Worm (Caenorhabditis elegans) whole organism, young adult: ENCODE results near the gene cec-1.

ENCODE experiments used
- B0336.3 ChIP-seq: fragments of 200-800 bp; sonication (Bioruptor generic); IDR thresholded peaks from 2 replicates; pipeline ENCODE4 v1.3.6; 2022; ENCODE audit warnings: missing genetic modification characterization, missing compliant biosample characterization
- D2030.7 ChIP-seq: fragments of 200-800 bp; sonication (Bioruptor generic); IDR thresholded peaks from 2 replicates; pipeline ENCODE4 v1.3.6; 2022; ENCODE audit warnings: missing genetic modification reagents, missing genetic modification characterization, missing compliant biosample characterization
- F52B5.7 ChIP-seq: sonication (generic microtip); optimal IDR thresholded peaks from 2 replicates; lab custom pipeline; 2016; ENCODE audit warnings: mild to moderate bottlenecking, missing genetic modification characterization, missing compliant biosample characterization
- F55B11.4 ChIP-seq: sonication (generic microtip); optimal IDR thresholded peaks from 2 replicates; lab custom pipeline; 2016; ENCODE audit warnings: missing compliant biosample characterization, missing genetic modification characterization, borderline replicate concordance; ENCODE audit not compliant: insufficient read depth
- Y53F4B.3 ChIP-seq: fragments of 200-800 bp; sonication (Bioruptor generic); IDR thresholded peaks from 2 replicates; pipeline ENCODE4 v1.3.6; 2022; ENCODE audit warnings: missing genetic modification reagents, missing genetic modification characterization, missing compliant biosample characterization
- athp-1 ChIP-seq: sonication (generic microtip); optimal IDR thresholded peaks from 2 replicates; lab custom pipeline; 2017; ENCODE audit warnings: mild to moderate bottlenecking, missing genetic modification characterization, missing compliant biosample characterization
- bed-1 ChIP-seq: fragments of 200-800 bp; sonication (Bioruptor generic); IDR thresholded peaks from 2 replicates; pipeline ENCODE4 v1.3.6; 2022; ENCODE audit warnings: missing genetic modification reagents, missing genetic modification characterization, missing compliant biosample characterization
- bed-2 ChIP-seq: fragments of 200-800 bp; sonication (Bioruptor generic); IDR thresholded peaks from 2 replicates; pipeline ENCODE4 v1.3.6; 2022; ENCODE audit warnings: missing genetic modification reagents, missing genetic modification characterization, missing compliant biosample characterization
- cebp-1 ChIP-seq, 2 experiments: fragments of 200-800 bp in 1 of 2; sonication (Bioruptor generic) in 1 of 2; sonication (generic microtip) in 1 of 2; IDR thresholded peaks in 1 of 2; optimal IDR thresholded peaks in 1 of 2; 2 replicates each; pipeline versions ENCODE4 v1.3.6 to Lab custom; 2017 to 2022; ENCODE audit warnings: missing compliant biosample characterization in 2 of 2, missing genetic modification characterization in 2 of 2, mild to moderate bottlenecking in 1 of 2, missing genetic modification reagents in 1 of 2, moderate library complexity in 1 of 2
- ceh-58 ChIP-seq: fragments of 200-800 bp; sonication (Bioruptor generic); IDR thresholded peaks from 2 replicates; pipeline ENCODE4 v1.3.6; 2022; ENCODE audit warnings: missing genetic modification characterization, missing compliant biosample characterization
- chd-7 ChIP-seq: sonication (generic microtip); optimal IDR thresholded peaks from 2 replicates; lab custom pipeline; 2016; ENCODE audit warnings: mild to moderate bottlenecking, missing genetic modification characterization, moderate library complexity, missing compliant biosample characterization
- die-1 ChIP-seq: sonication (generic microtip); optimal IDR thresholded peaks from 2 replicates; lab custom pipeline; 2016; ENCODE audit warnings: missing genotype, mild to moderate bottlenecking, missing genetic modification characterization, missing compliant biosample characterization
- dox-1 ChIP-seq: fragments of 200-800 bp; sonication (Bioruptor generic); IDR thresholded peaks from 2 replicates; pipeline ENCODE4 v1.3.6; 2022; ENCODE audit warnings: missing genetic modification reagents, missing genetic modification characterization, missing compliant biosample characterization
- dpff-1 ChIP-seq: sonication (generic microtip); optimal IDR thresholded peaks from 2 replicates; lab custom pipeline; 2017; ENCODE audit warnings: mild to moderate bottlenecking, missing genetic modification characterization, missing compliant biosample characterization
- efl-1 ChIP-seq: fragments of 150-350 bp; optimal IDR thresholded peaks from 2 replicates; lab custom pipeline; 2014; ENCODE audit warnings: missing biosample characterization, missing genetic modification reagents, missing genetic modification characterization
- egl-18 ChIP-seq: fragments of 200-800 bp; sonication (Bioruptor generic); IDR thresholded peaks from 2 replicates; pipeline ENCODE4 v1.3.6; 2022; ENCODE audit warnings: missing genetic modification reagents, missing genetic modification characterization, missing compliant biosample characterization
- gei-17 ChIP-seq: fragments of 200-800 bp; sonication (Bioruptor generic); optimal IDR thresholded peaks from 2 replicates; lab custom pipeline; 2018; ENCODE audit warnings: mild to moderate bottlenecking, missing genetic modification characterization, missing compliant biosample characterization
- hlh-26 ChIP-seq: fragments of 200-800 bp; sonication (Bioruptor generic); conservative IDR thresholded peaks from 2 replicates; pipeline ENCODE4 v1.3.6; 2022; ENCODE audit warnings: missing genetic modification reagents, missing genetic modification characterization, missing compliant biosample characterization
- hmg-1.2 ChIP-seq: fragments of 200-800 bp; sonication (Bioruptor generic); IDR thresholded peaks from 2 replicates; pipeline ENCODE4 v1.3.6; 2022; ENCODE audit warnings: missing genetic modification reagents, missing genetic modification characterization, missing compliant biosample characterization
- hmg-20 ChIP-seq: fragments of 200-800 bp; sonication (Bioruptor generic); IDR thresholded peaks from 2 replicates; pipeline ENCODE4 v1.3.6; 2022; ENCODE audit warnings: missing genetic modification reagents, missing genetic modification characterization, missing compliant biosample characterization
- let-526 ChIP-seq: fragments of 200-800 bp; sonication (Bioruptor generic); IDR thresholded peaks from 2 replicates; pipeline ENCODE4 v1.3.6; 2022; ENCODE audit warnings: missing genetic modification reagents, missing genetic modification characterization, missing compliant biosample characterization
- lin-26 ChIP-seq: fragments of 200-800 bp; sonication (Bioruptor generic); IDR thresholded peaks from 2 replicates; pipeline ENCODE4 v1.3.6; 2022; ENCODE audit warnings: missing genetic modification reagents, missing genetic modification characterization, missing compliant biosample characterization
- lin-54 ChIP-seq: fragments of 200-800 bp; sonication (Bioruptor generic); optimal IDR thresholded peaks from 2 replicates; lab custom pipeline; 2018; ENCODE audit warnings: mild to moderate bottlenecking, missing genetic modification characterization, missing compliant biosample characterization
- lsy-27 ChIP-seq: sonication (generic microtip); optimal IDR thresholded peaks from 2 replicates; lab custom pipeline; 2017; ENCODE audit warnings: missing genetic modification characterization, mild to moderate bottlenecking, missing compliant biosample characterization, antibody characterized with exemption, missing genotype, borderline replicate concordance; ENCODE audit not compliant: insufficient read depth
- madf-10 ChIP-seq: sonication (generic microtip); optimal IDR thresholded peaks from 2 replicates; lab custom pipeline; 2016; ENCODE audit warnings: mild to moderate bottlenecking, missing genetic modification characterization, missing compliant biosample characterization
- madf-8 ChIP-seq: fragments of 200-800 bp; sonication (Bioruptor generic); conservative IDR thresholded peaks from 2 replicates; pipeline ENCODE4 v1.3.6; 2022; ENCODE audit warnings: missing genetic modification reagents, missing genetic modification characterization, missing compliant biosample characterization
- mel-28 ChIP-seq: sonication (generic microtip); optimal IDR thresholded peaks from 2 replicates; lab custom pipeline; 2016; ENCODE audit warnings: borderline replicate concordance, mild to moderate bottlenecking, missing genetic modification characterization, missing compliant biosample characterization
- nhr-80 ChIP-seq: sonication (generic microtip); optimal IDR thresholded peaks from 2 replicates; lab custom pipeline; 2016; ENCODE audit warnings: missing genetic modification characterization, missing compliant biosample characterization
- nhr-90 ChIP-seq: sonication (generic microtip); optimal IDR thresholded peaks from 2 replicates; lab custom pipeline; 2016; ENCODE audit warnings: missing genotype, mild to moderate bottlenecking, missing genetic modification characterization, missing compliant biosample characterization
- pha-4 ChIP-seq: fragments of 150-350 bp; sonication (generic microtip); optimal IDR thresholded peaks from 2 replicates; lab custom pipeline; 2014; ENCODE audit warnings: missing biosample characterization, missing genetic modification reagents, missing genetic modification characterization
- rec-8 ChIP-seq, 2 experiments: sonication (generic microtip); optimal IDR thresholded peaks; 2 replicates each; lab custom pipeline; 2016; ENCODE audit warnings: mild to moderate bottlenecking in 2 of 2, missing genetic modification characterization in 2 of 2, missing genetic modification reagents in 2 of 2, missing genotype in 2 of 2, missing biosample characterization in 1 of 2, missing compliant biosample characterization in 1 of 2, moderate library complexity in 1 of 2
- repo-1 ChIP-seq: sonication (generic microtip); optimal IDR thresholded peaks from 2 replicates; lab custom pipeline; 2017; ENCODE audit warnings: mild to moderate bottlenecking, missing genetic modification characterization, missing compliant biosample characterization
- snpc-4 ChIP-seq, 5 experiments: fragments of 150-350 bp in 1 of 5; sonication (generic microtip) in 4 of 5; optimal IDR thresholded peaks; 2 replicates each; lab custom pipeline; 2014 to 2018; ENCODE audit warnings: missing genetic modification characterization in 5 of 5, missing biosample characterization in 3 of 5, antibody characterized with exemption in 2 of 5, mild to moderate bottlenecking in 2 of 5, missing compliant biosample characterization in 2 of 5, missing genotype in 2 of 5, moderate library complexity in 2 of 5, missing genetic modification reagents in 1 of 5
- sptf-2 ChIP-seq: fragments of 200-800 bp; sonication (Bioruptor generic); optimal IDR thresholded peaks from 2 replicates; lab custom pipeline; 2018; ENCODE audit warnings: mild to moderate bottlenecking, missing genetic modification characterization, missing compliant biosample characterization
- tlf-1 ChIP-seq: fragments of 200-800 bp; sonication (Bioruptor generic); optimal IDR thresholded peaks from 2 replicates; lab custom pipeline; 2018; ENCODE audit warnings: mild to moderate bottlenecking, missing genetic modification characterization, missing compliant biosample characterization
- unc-130 ChIP-seq: sonication (generic microtip); optimal IDR thresholded peaks from 2 replicates; lab custom pipeline; 2016; ENCODE audit warnings: missing genetic modification reagents, missing genetic modification characterization, missing compliant biosample characterization
- ztf-18 ChIP-seq: sonication (generic microtip); optimal IDR thresholded peaks from 2 replicates; lab custom pipeline; 2016; ENCODE audit warnings: missing genotype, mild to moderate bottlenecking, missing genetic modification characterization, missing compliant biosample characterization
- ztf-25 ChIP-seq: fragments of 200-800 bp; sonication (Bioruptor generic); IDR thresholded peaks from 2 replicates; pipeline ENCODE4 v1.3.6; 2022; ENCODE audit warnings: missing genetic modification reagents, missing genetic modification characterization, missing compliant biosample characterization
- ztf-3 ChIP-seq: fragments of 200-800 bp; sonication (Bioruptor generic); optimal IDR thresholded peaks from 2 replicates; lab custom pipeline; 2018; ENCODE audit warnings: mild to moderate bottlenecking, missing genetic modification characterization, missing compliant biosample characterization

Gene cec-1

DNA sequence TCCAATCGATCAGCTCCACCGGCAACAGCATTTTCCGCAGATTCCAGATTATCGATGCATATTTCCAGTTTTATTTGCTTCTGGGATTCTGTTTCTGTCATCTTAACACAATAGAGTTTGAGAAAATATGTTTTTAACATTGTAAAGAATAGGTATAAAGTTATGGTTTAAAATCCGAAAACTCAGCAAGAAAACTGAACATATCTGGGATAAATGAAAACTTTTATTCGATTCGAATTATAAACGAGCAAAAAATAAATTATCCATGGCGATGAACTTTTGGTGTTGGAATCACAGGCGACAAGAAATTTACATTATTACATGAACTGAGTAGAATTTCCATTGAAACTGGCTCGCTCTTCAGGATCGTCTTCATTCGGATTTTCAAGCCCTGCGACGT, 22.6 kb upstream of the cec-1 start, which contains the start of gene cutc-1:
Gene cutc-1, minus strand, starts transcription at position 101 of the 400 bp plus-strand sequence.
- TF ChIP-seq repo-1, result no peak
- no peak for TF ChIP-seq let-526
- no peak for TF ChIP-seq ztf-18 (tag; lab: Kevin White, UChicago)
- TF ChIP-seq D2030.7 (GFP tag; lab: Robert Waterston, UW), result no peak
- TF ChIP-seq egl-18 (GFP tag; lab: Robert Waterston, UW), result no peak
- TF ChIP-seq efl-1 (GFP tag; lab: Kevin White, UChicago), result no peak
- no peak for TF ChIP-seq hmg-20 (GFP tag; lab: Robert Waterston, UW)
- TF ChIP-seq gei-17, result no peak
- TF ChIP-seq rec-8 (tag; optimal IDR thresholded peaks at IDR 0.05; lab: Kevin White, UChicago), result no peak

DNA sequence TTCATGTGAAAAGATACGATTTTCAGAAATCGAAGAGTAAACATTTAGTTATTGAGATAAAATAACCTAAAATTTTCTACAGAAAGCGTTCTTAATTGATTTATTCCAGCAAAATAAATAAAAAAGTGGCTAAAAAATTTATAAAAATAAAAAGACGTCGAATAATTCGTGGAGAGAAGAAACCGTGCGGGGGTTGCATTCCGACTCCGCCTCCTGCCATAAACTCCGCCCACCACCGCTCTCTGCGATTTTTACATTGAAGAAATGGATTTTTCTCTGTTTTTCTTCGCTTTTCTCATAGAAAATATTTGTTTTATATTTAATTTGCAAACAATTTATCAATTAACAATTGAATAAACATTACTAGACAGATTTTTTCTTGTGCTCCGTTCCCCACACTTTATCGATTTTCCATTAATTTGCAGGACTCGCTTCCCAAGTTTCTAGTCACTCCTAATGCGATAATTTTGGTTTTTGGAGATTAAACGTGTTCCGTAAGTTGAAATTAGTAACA, 20.6 kb upstream of the cec-1 start, which contains the start of the genes ubxn-4 and cyy-1:
Gene ubxn-4, minus strand, starts transcription at position 114 of the 514 bp plus-strand sequence.
Gene cyy-1, plus strand, starts transcription at position 426 of the 514 bp plus-strand sequence.
- TF ChIP-seq lin-26 (GFP tag; lab: Robert Waterston, UW) (no peak), dpff-1 (tag; lab: Kevin White, UChicago) (no peak), cebp-1 (GFP tag; IDR thresholded peaks at IDR 0.05; lab: Robert Waterston, UW) (no peak), cebp-1 (tag; optimal IDR thresholded peaks at IDR 0.05; lab: Kevin White, UChicago) (no peak), ztf-3 (GFP tag; lab: Kevin White, UChicago) (no peak), gei-17 (no peak)

DNA sequence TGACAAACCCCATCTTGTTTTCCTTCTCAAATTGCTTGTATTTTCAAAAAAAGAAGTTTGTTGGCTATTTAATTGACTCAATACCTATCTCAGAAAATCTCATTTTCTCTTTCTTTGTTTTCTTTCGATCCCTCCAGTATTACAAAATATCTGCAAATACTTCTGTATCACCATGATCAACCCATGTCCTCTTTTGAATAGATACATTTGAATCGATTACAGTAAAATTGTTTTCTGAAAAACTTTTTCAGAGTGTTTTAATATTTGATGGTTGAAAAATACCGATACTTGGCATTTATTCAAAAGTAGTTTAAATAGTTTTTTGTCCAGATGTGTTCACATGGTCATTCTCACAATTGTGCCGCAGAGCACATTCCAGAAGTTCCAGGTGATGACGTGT, 17.0 kb upstream of the cec-1 start, which contains the start of gene ZK353.9:
Gene ZK353.9, plus strand, starts transcription at position 331 of the 400 bp plus-strand sequence.
- no peak for TF ChIP-seq mel-28 (tag; lab: Kevin White, UChicago)
- no peak for TF ChIP-seq madf-8 (GFP tag; lab: Robert Waterston, UW)
- no peak for TF ChIP-seq lin-54 (GFP tag; lab: Kevin White, UChicago)
- no peak for TF ChIP-seq hmg-1.2 (GFP tag; lab: Robert Waterston, UW)
- TF ChIP-seq F55B11.4 (tag; lab: Kevin White, UChicago), result no peak
- no peak for TF ChIP-seq dox-1 (GFP tag; lab: Robert Waterston, UW)
- TF ChIP-seq nhr-90 (tag; lab: Kevin White, UChicago), result no peak
- TF ChIP-seq cebp-1 (GFP tag; IDR thresholded peaks at IDR 0.05; lab: Robert Waterston, UW), result no peak
- TF ChIP-seq cebp-1 (tag; optimal IDR thresholded peaks at IDR 0.05; lab: Kevin White, UChicago), result no peak
- TF ChIP-seq unc-130 (GFP tag; lab: Kevin White, UChicago), result no peak
- no peak for TF ChIP-seq madf-10 (tag; lab: Kevin White, UChicago)
- no peak for TF ChIP-seq hlh-26 (GFP tag; lab: Robert Waterston, UW)
- TF ChIP-seq hmg-20 (GFP tag; lab: Robert Waterston, UW), result no peak

DNA sequence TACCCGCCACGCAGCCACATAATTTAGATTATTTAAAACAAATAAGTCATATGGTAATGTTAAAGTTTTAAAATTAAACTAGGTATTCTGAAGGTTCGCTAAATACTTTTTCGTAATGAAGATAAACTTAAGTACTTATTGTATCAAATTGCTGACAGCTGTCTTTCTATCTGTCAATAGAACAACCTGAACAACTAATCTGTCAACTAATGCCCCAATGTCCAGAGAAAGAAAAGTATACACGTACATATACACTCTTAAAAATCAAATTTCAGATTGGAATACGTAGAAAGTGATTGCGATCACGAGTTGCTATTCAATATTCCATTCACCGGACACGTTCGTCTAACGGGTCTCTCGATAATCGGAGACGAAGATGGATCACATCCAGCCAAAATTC, 15.4 kb upstream of the cec-1 start:
- TF ChIP-seq repo-1, result no peak
- peak; percentile 1 for TF ChIP-seq nhr-80

DNA sequence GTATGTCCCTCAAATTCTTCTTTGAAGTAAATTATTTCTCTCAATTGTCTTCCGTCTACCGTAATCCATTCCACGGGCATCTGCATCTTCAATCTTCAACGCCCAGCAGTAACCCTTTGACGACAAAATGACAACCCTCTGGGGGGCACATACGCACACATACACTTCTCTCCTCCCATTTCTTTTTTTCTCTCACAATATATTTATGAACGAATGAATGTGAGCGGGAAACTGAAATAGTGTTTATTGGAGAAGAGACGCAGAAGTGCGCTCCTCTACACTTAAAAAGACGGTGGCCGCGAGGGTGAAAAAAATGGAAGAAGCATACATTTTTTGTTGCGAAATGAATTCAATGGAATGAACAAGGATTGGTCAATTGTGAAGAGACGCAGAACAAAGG, 14.2 kb upstream of the cec-1 start:
- TF ChIP-seq ztf-25 (GFP tag; lab: Robert Waterston, UW) (no peak), athp-1 (tag; lab: Kevin White, UChicago) (no peak), bed-1 (GFP tag; lab: Robert Waterston, UW) (no peak), sptf-2 (GFP tag; lab: Kevin White, UChicago) (no peak), snpc-4 (GFP tag; optimal IDR thresholded peaks at IDR 0.05; lab: Kevin White, UChicago) (no peak), snpc-4 (tag; optimal IDR thresholded peaks at IDR 0.05; lab: Kevin White, UChicago) (peak in 3 of 4 experiments; percentile 2 to 52 (median 18)), lsy-27 (tag; lab: Kevin White, UChicago) (no peak), Y53F4B.3 (GFP tag; lab: Robert Waterston, UW) (no peak), let-526 (no peak), bed-2 (GFP tag; lab: Robert Waterston, UW) (no peak), die-1 (no peak), pha-4 (peak; percentile 56), B0336.3 (GFP tag; lab: Robert Waterston, UW) (peak; percentile 47; the same call in 1 of the 2 replicates), F55B11.4 (tag; lab: Kevin White, UChicago) (no peak), F52B5.7 (tag; lab: Kevin White, UChicago) (no peak), ceh-58 (no peak), chd-7 (tag; lab: Kevin White, UChicago) (no peak), tlf-1 (no peak)
